Worm (Caenorhabditis elegans) whole organism, young adult: ENCODE data around the gene F27D9.13.

Source experiments
- B0019.2 ChIP-seq: fragments of 200-800 bp; sonication (Bioruptor generic); conservative IDR thresholded peaks from 2 replicates; pipeline ENCODE4 v1.3.6; 2022; ENCODE audit warnings: missing genetic modification reagents, missing genetic modification characterization, missing compliant biosample characterization
- F33H1.4 ChIP-seq: fragments of 200-800 bp; sonication (Bioruptor generic); IDR thresholded peaks from 2 replicates; pipeline ENCODE4 v1.3.6; 2022; ENCODE audit warnings: missing genetic modification reagents, missing genetic modification characterization, missing compliant biosample characterization
- F37B4.10 ChIP-seq: fragments of 200-800 bp; sonication (Bioruptor generic); IDR thresholded peaks from 2 replicates; pipeline ENCODE4 v1.3.6; 2022; ENCODE audit warnings: missing genetic modification characterization, missing compliant biosample characterization
- F52B5.7 ChIP-seq: sonication (generic microtip); optimal IDR thresholded peaks from 2 replicates; lab custom pipeline; 2016; ENCODE audit warnings: mild to moderate bottlenecking, missing genetic modification characterization, missing compliant biosample characterization
- F57C9.4 ChIP-seq: sonication (generic microtip); optimal IDR thresholded peaks from 2 replicates; lab custom pipeline; 2017; ENCODE audit warnings: mild to moderate bottlenecking, missing genetic modification characterization, missing compliant biosample characterization
- K11D2.4 ChIP-seq: fragments of 200-800 bp; sonication (Bioruptor generic); IDR thresholded peaks from 2 replicates; pipeline ENCODE4 v1.3.6; 2022; ENCODE audit warnings: missing genetic modification reagents, missing genetic modification characterization, missing compliant biosample characterization
- Y67H2A.10 ChIP-seq: fragments of 200-800 bp; sonication (Bioruptor generic); conservative IDR thresholded peaks from 2 replicates; pipeline ENCODE4 v1.3.6; 2022; ENCODE audit warnings: missing genetic modification reagents, missing genetic modification characterization, missing compliant biosample characterization
- Y79H2A.3 ChIP-seq: fragments of 200-800 bp; sonication (Bioruptor generic); conservative IDR thresholded peaks from 2 replicates; pipeline ENCODE4 v1.3.6; 2022; ENCODE audit warnings: missing genetic modification reagents, missing genetic modification characterization, missing compliant biosample characterization
- akir-1 ChIP-seq: fragments of 200-800 bp; sonication (Bioruptor generic); optimal IDR thresholded peaks from 2 replicates; lab custom pipeline; 2018; ENCODE audit warnings: mild to moderate bottlenecking, missing genetic modification characterization, moderate library complexity, missing compliant biosample characterization
- aptf-2 ChIP-seq: fragments of 200-800 bp; sonication (Bioruptor generic); conservative IDR thresholded peaks from 2 replicates; pipeline ENCODE4 v1.3.6; 2022; ENCODE audit warnings: missing genetic modification reagents, missing genetic modification characterization, missing compliant biosample characterization
- aptf-3 ChIP-seq: fragments of 200-800 bp; sonication (Bioruptor generic); IDR thresholded peaks from 2 replicates; pipeline ENCODE4 v1.3.6; 2022; ENCODE audit warnings: missing genetic modification characterization, missing compliant biosample characterization
- atf-7 ChIP-seq: sonication (generic microtip); optimal IDR thresholded peaks from 2 replicates; lab custom pipeline; 2017; ENCODE audit warnings: mild to moderate bottlenecking, missing genetic modification characterization, missing compliant biosample characterization
- attf-5 ChIP-seq: fragments of 200-800 bp; sonication (Bioruptor generic); optimal IDR thresholded peaks from 2 replicates; lab custom pipeline; 2018; ENCODE audit warnings: mild to moderate bottlenecking, missing genetic modification characterization, missing compliant biosample characterization
- ccch-3 ChIP-seq: fragments of 200-800 bp; sonication (Bioruptor generic); optimal IDR thresholded peaks from 2 replicates; lab custom pipeline; 2018; ENCODE audit warnings: mild to moderate bottlenecking, missing genetic modification characterization, missing compliant biosample characterization
- cebp-1 ChIP-seq, 2 experiments: fragments of 200-800 bp in 1 of 2; sonication (Bioruptor generic) in 1 of 2; sonication (generic microtip) in 1 of 2; IDR thresholded peaks in 1 of 2; optimal IDR thresholded peaks in 1 of 2; 2 replicates each; pipeline versions ENCODE4 v1.3.6 to Lab custom; 2017 to 2022; ENCODE audit warnings: missing compliant biosample characterization in 2 of 2, missing genetic modification characterization in 2 of 2, mild to moderate bottlenecking in 1 of 2, missing genetic modification reagents in 1 of 2, moderate library complexity in 1 of 2
- ceh-27 ChIP-seq: fragments of 200-800 bp; sonication (Bioruptor generic); optimal IDR thresholded peaks from 2 replicates; lab custom pipeline; 2018; ENCODE audit warnings: mild to moderate bottlenecking, missing genetic modification characterization, moderate library complexity, missing compliant biosample characterization
- die-1 ChIP-seq: sonication (generic microtip); optimal IDR thresholded peaks from 2 replicates; lab custom pipeline; 2016; ENCODE audit warnings: missing genotype, mild to moderate bottlenecking, missing genetic modification characterization, missing compliant biosample characterization
- dpl-1 ChIP-seq: fragments of 150-350 bp; optimal IDR thresholded peaks from 2 replicates; lab custom pipeline; 2014; ENCODE audit warnings: missing biosample characterization, missing genetic modification reagents, missing genetic modification characterization
- efl-1 ChIP-seq: fragments of 150-350 bp; optimal IDR thresholded peaks from 2 replicates; lab custom pipeline; 2014; ENCODE audit warnings: missing biosample characterization, missing genetic modification reagents, missing genetic modification characterization
- ets-4 ChIP-seq: fragments of 200-800 bp; sonication (Bioruptor generic); optimal IDR thresholded peaks from 2 replicates; lab custom pipeline; 2018; ENCODE audit warnings: mild to moderate bottlenecking, missing genetic modification characterization, missing compliant biosample characterization
- fkh-3 ChIP-seq: sonication (generic microtip); optimal IDR thresholded peaks from 2 replicates; lab custom pipeline; 2016; ENCODE audit warnings: mild to moderate bottlenecking, missing genetic modification characterization, missing compliant biosample characterization
- hlh-12 ChIP-seq: sonication (generic microtip); optimal IDR thresholded peaks from 2 replicates; lab custom pipeline; 2016; ENCODE audit warnings: missing genetic modification characterization, missing compliant biosample characterization
- hmg-1.2 ChIP-seq: fragments of 200-800 bp; sonication (Bioruptor generic); IDR thresholded peaks from 2 replicates; pipeline ENCODE4 v1.3.6; 2022; ENCODE audit warnings: missing genetic modification reagents, missing genetic modification characterization, missing compliant biosample characterization
- hmg-20 ChIP-seq: fragments of 200-800 bp; sonication (Bioruptor generic); IDR thresholded peaks from 2 replicates; pipeline ENCODE4 v1.3.6; 2022; ENCODE audit warnings: missing genetic modification reagents, missing genetic modification characterization, missing compliant biosample characterization
- hrde-1 ChIP-seq: sonication (generic microtip); optimal IDR thresholded peaks from 2 replicates; lab custom pipeline; 2016; ENCODE audit warnings: missing genetic modification characterization, mild to moderate bottlenecking, missing compliant biosample characterization, moderate library complexity, missing genotype, missing genetic modification reagents, borderline replicate concordance
- let-526 ChIP-seq: fragments of 200-800 bp; sonication (Bioruptor generic); IDR thresholded peaks from 2 replicates; pipeline ENCODE4 v1.3.6; 2022; ENCODE audit warnings: missing genetic modification reagents, missing genetic modification characterization, missing compliant biosample characterization
- lin-54 ChIP-seq: fragments of 200-800 bp; sonication (Bioruptor generic); optimal IDR thresholded peaks from 2 replicates; lab custom pipeline; 2018; ENCODE audit warnings: mild to moderate bottlenecking, missing genetic modification characterization, missing compliant biosample characterization
- madf-10 ChIP-seq: sonication (generic microtip); optimal IDR thresholded peaks from 2 replicates; lab custom pipeline; 2016; ENCODE audit warnings: mild to moderate bottlenecking, missing genetic modification characterization, missing compliant biosample characterization
- madf-3 ChIP-seq: fragments of 200-800 bp; sonication (Bioruptor generic); IDR thresholded peaks from 2 replicates; pipeline ENCODE4 v1.3.6; 2022; ENCODE audit warnings: missing genetic modification reagents, missing genetic modification characterization, missing compliant biosample characterization
- madf-6 ChIP-seq: fragments of 200-800 bp; sonication (Bioruptor generic); IDR thresholded peaks from 2 replicates; pipeline ENCODE4 v1.3.6; 2022; ENCODE audit warnings: missing genetic modification reagents, missing genetic modification characterization, missing compliant biosample characterization
- mcd-1 ChIP-seq: fragments of 200-800 bp; sonication (Bioruptor generic); IDR thresholded peaks from 2 replicates; pipeline ENCODE4 v1.3.6; 2022; ENCODE audit warnings: missing genetic modification reagents, missing genetic modification characterization, missing compliant biosample characterization
- mes-4 ChIP-seq: sonication (generic microtip); optimal IDR thresholded peaks from 2 replicates; lab custom pipeline; 2016; ENCODE audit warnings: missing genotype, missing genetic modification characterization, missing compliant biosample characterization
- nhr-120 ChIP-seq: fragments of 200-800 bp; sonication (Bioruptor generic); IDR thresholded peaks from 2 replicates; pipeline ENCODE4 v1.3.6; 2022; ENCODE audit warnings: missing genetic modification characterization, missing compliant biosample characterization
- nhr-27 ChIP-seq: fragments of 200-800 bp; sonication (Bioruptor generic); optimal IDR thresholded peaks from 2 replicates; lab custom pipeline; 2018; ENCODE audit warnings: mild to moderate bottlenecking, missing genetic modification characterization, moderate library complexity, missing compliant biosample characterization
- nhr-90 ChIP-seq: sonication (generic microtip); optimal IDR thresholded peaks from 2 replicates; lab custom pipeline; 2016; ENCODE audit warnings: missing genotype, mild to moderate bottlenecking, missing genetic modification characterization, missing compliant biosample characterization
- rcor-1 ChIP-seq: fragments of 200-800 bp; sonication (Bioruptor generic); IDR thresholded peaks from 2 replicates; pipeline ENCODE4 v1.3.6; 2022; ENCODE audit warnings: missing genetic modification reagents, missing genetic modification characterization, missing compliant biosample characterization
- rpc-1 ChIP-seq, 2 experiments: fragments of 150-350 bp in 1 of 2; sonication (generic microtip) in 1 of 2; optimal IDR thresholded peaks; 2 replicates each; lab custom pipeline; 2014 to 2018; ENCODE audit warnings: missing biosample characterization in 1 of 2, missing genetic modification characterization in 1 of 2, missing genetic modification reagents in 1 of 2, missing genotype in 1 of 2
- snpc-1.3 ChIP-seq: sonication (generic microtip); optimal IDR thresholded peaks from 2 replicates; lab custom pipeline; 2017; ENCODE audit warnings: missing genetic modification characterization, mild to moderate bottlenecking, missing compliant biosample characterization, antibody characterized with exemption, moderate library complexity, missing genotype, missing genetic modification reagents; ENCODE audit not compliant: insufficient read depth
- snpc-4 ChIP-seq, 5 experiments: fragments of 150-350 bp in 1 of 5; sonication (generic microtip) in 4 of 5; optimal IDR thresholded peaks; 2 replicates each; lab custom pipeline; 2014 to 2018; ENCODE audit warnings: missing genetic modification characterization in 5 of 5, missing biosample characterization in 3 of 5, antibody characterized with exemption in 2 of 5, mild to moderate bottlenecking in 2 of 5, missing compliant biosample characterization in 2 of 5, missing genotype in 2 of 5, moderate library complexity in 2 of 5, missing genetic modification reagents in 1 of 5
- tlf-1 ChIP-seq: fragments of 200-800 bp; sonication (Bioruptor generic); optimal IDR thresholded peaks from 2 replicates; lab custom pipeline; 2018; ENCODE audit warnings: mild to moderate bottlenecking, missing genetic modification characterization, missing compliant biosample characterization
- unc-130 ChIP-seq: sonication (generic microtip); optimal IDR thresholded peaks from 2 replicates; lab custom pipeline; 2016; ENCODE audit warnings: missing genetic modification reagents, missing genetic modification characterization, missing compliant biosample characterization
- unc-62 ChIP-seq: fragments of 150-350 bp; optimal IDR thresholded peaks from 2 replicates; lab custom pipeline; 2014; ENCODE audit warnings: missing biosample characterization, missing genetic modification reagents, missing genetic modification characterization
- xnd-1 ChIP-seq: sonication (generic microtip); optimal IDR thresholded peaks from 2 replicates; lab custom pipeline; 2016; ENCODE audit warnings: missing genotype, missing genetic modification reagents, missing genetic modification characterization, missing compliant biosample characterization
- zfh-2 ChIP-seq: fragments of 200-800 bp; sonication (Bioruptor generic); conservative IDR thresholded peaks from 2 replicates; pipeline ENCODE4 v1.3.6; 2022; ENCODE audit warnings: missing genetic modification reagents, missing genetic modification characterization, missing compliant biosample characterization

Gene F27D9.13

DNA sequence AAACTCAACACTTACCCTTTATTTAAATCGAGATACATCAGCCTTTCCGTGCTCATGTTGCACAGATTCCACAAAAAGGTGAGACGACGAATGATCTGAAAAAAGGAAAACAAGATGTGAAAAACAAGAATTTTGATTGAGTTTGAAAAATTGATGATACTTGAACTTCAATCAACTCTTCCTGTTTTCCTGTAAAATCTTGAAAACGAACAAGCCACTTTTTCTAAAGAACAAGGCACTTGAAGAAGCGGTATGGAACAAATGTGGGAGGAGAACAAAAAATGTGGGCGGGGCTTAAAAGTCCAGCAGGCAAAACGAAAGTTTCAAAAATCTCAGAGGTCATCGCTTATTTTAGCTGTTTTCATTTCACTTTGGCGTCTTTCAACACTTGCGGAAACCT lies 39.8 kb upstream of the F27D9.13 start, which contains the start of gene kvs-1:
TSS of gene kvs-1 (minus strand) at position 101 of the 400 bp plus-strand sequence.
- TF ChIP-seq rcor-1 (GFP tag; lab: Robert Waterston, UW) (no peak), nhr-120 (GFP tag; lab: Robert Waterston, UW) (no peak), efl-1 (GFP tag; lab: Kevin White, UChicago) (no peak), lin-54 (GFP tag; lab: Kevin White, UChicago) (no peak), snpc-1.3 (no peak), hmg-1.2 (GFP tag; lab: Robert Waterston, UW) (no peak), madf-6 (GFP tag; lab: Robert Waterston, UW) (no peak), attf-5 (GFP tag; lab: Kevin White, UChicago) (no peak), rpc-1 (optimal IDR thresholded peaks at IDR 0.05; lab: Kevin White, UChicago) (no peak), rpc-1 (tag; optimal IDR thresholded peaks at IDR 0.05; lab: Kevin White, UChicago) (no peak), nhr-27 (tag; lab: Kevin White, UChicago) (no peak), F57C9.4 (tag; lab: Kevin White, UChicago) (no peak), aptf-3 (no peak), aptf-2 (GFP tag; lab: Robert Waterston, UW) (no peak), Y79H2A.3 (no peak), F52B5.7 (no peak), die-1 (no peak), F33H1.4 (GFP tag; lab: Robert Waterston, UW) (no peak), ets-4 (GFP tag; lab: Kevin White, UChicago) (no peak)

DNA sequence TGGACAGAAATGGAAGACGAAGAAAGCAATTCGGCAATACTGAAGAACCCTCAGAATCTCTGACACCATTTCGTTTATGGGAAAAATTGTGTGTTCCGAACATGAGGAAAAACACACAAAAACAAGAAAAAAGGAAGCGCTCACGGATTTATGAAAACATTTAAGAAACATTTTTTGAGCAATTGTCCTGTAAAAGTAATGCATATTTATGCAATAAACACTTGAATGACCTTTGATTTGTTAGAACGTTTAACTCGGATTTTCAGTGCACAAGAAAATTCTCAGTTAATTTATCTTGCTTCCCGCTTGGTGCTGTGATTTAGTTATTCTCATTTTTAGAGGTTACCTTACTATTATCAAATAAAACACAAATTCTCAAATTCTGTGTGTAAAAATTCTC lies 36.6 kb upstream of the F27D9.13 start:
- no peak for TF ChIP-seq fkh-3 (tag; lab: Kevin White, UChicago)
- TF ChIP-seq K11D2.4 (GFP tag; lab: Robert Waterston, UW) = no peak
- no peak for TF ChIP-seq ccch-3 (GFP tag; lab: Kevin White, UChicago)
- no peak for TF ChIP-seq let-526
- no peak for TF ChIP-seq snpc-4 (GFP tag; optimal IDR thresholded peaks at IDR 0.05; lab: Kevin White, UChicago)
- TF ChIP-seq snpc-4 (tag; optimal IDR thresholded peaks at IDR 0.05; lab: Kevin White, UChicago) = no peak
- no peak for TF ChIP-seq Y67H2A.10

DNA sequence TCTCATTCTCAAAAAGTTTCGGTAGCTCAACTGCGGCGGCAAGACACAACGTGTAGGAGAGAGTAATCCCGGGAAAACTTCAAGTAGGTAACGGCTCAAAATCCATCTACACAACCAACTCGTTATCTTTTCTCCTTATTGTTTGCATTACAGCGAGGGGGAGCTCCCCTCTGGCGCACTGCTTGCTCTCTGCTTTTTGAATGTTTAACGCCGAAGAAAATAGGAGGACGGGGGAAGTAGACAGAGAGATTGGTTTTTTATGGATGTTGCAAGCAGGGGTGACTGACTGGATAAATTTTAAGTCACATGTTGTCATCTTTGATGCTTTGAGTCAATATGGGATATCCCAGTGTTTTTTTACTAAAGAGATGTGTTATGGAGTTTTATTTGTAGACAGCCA lies 22.3 kb upstream of the F27D9.13 start:
- TF ChIP-seq akir-1 (GFP tag; lab: Kevin White, UChicago) (no peak), unc-130 (GFP tag; lab: Kevin White, UChicago) (no peak), tlf-1 (no peak), mcd-1 (no peak), atf-7 (no peak), B0019.2 (GFP tag; lab: Robert Waterston, UW) (no peak), F57C9.4 (tag; lab: Kevin White, UChicago) (no peak), F37B4.10 (GFP tag; lab: Robert Waterston, UW) (no peak)

DNA sequence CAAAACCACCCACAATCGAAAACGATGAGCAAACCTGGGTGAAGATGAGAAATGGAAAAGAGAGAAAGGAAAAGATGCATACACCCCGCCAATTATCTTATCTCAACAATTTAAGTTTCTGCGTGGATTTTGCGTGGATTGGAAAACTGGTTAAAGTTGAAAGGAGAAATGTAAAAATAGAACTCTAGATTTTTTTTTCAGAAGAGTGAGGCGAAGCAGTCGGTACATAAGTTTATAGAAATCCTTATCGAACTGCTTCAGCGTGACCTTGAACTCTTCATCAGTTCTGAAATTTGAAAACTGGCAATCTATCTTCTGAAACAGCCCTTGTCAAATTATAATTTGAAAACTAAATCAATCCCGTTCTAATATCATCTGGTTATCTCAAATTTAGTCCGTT lies 21.9 kb upstream of the F27D9.13 start, which contains the start of gene clik-2:
TSS of gene clik-2 (minus strand) at position 101 of the 400 bp plus-strand sequence.
- TF ChIP-seq hlh-12 (tag; lab: Kevin White, UChicago) (no peak), F57C9.4 (tag; lab: Kevin White, UChicago) (no peak), xnd-1 (tag; lab: Kevin White, UChicago) (no peak), unc-62 (GFP tag; lab: Kevin White, UChicago) (no peak), hmg-20 (no peak), hrde-1 (tag; lab: Kevin White, UChicago) (no peak), ceh-27 (no peak), madf-10 (tag; lab: Kevin White, UChicago) (no peak), nhr-120 (GFP tag; lab: Robert Waterston, UW) (no peak), mes-4 (no peak), madf-3 (GFP tag; lab: Robert Waterston, UW) (no peak), let-526 (no peak), cebp-1 (GFP tag; IDR thresholded peaks at IDR 0.05; lab: Robert Waterston, UW) (no peak), cebp-1 (tag; optimal IDR thresholded peaks at IDR 0.05; lab: Kevin White, UChicago) (no peak), dpl-1 (GFP tag; lab: Kevin White, UChicago) (no peak), unc-130 (GFP tag; lab: Kevin White, UChicago) (no peak), nhr-90 (tag; lab: Kevin White, UChicago) (no peak), die-1 (no peak), zfh-2 (GFP tag; lab: Robert Waterston, UW) (no peak)
